Worm (Caenorhabditis elegans) whole organism, L3 larva: ENCODE data around the gene F11A5.5.

ENCODE experiments used
- R02D3.7 ChIP-seq: fragments of 150-350 bp; optimal IDR thresholded peaks from 2 replicates; lab custom pipeline; 2014; ENCODE audit warnings: missing biosample characterization, missing genetic modification characterization
- ZK546.5 ChIP-seq: sonication (generic microtip); optimal IDR thresholded peaks from 2 replicates; lab custom pipeline; 2017; ENCODE audit warnings: missing biosample characterization, missing genetic modification characterization
- aly-2 ChIP-seq: fragments of 150-350 bp; optimal IDR thresholded peaks from 2 replicates; lab custom pipeline; 2014; ENCODE audit warnings: missing biosample characterization, missing genetic modification characterization
- ama-1 ChIP-seq: fragments of 150-350 bp; optimal IDR thresholded peaks from 2 replicates; lab custom pipeline; 2018
- ceh-16 ChIP-seq: sonication (generic microtip); optimal IDR thresholded peaks from 2 replicates; lab custom pipeline; 2017; ENCODE audit warnings: missing biosample characterization, missing genetic modification characterization
- ceh-28 ChIP-seq: fragments of 150-350 bp; optimal IDR thresholded peaks from 2 replicates; lab custom pipeline; 2014; ENCODE audit warnings: missing biosample characterization, missing genetic modification reagents, missing genetic modification characterization
- ceh-82 ChIP-seq: fragments of 150-350 bp; optimal IDR thresholded peaks from 2 replicates; lab custom pipeline; 2014; ENCODE audit warnings: missing biosample characterization, missing genetic modification characterization
- ceh-9 ChIP-seq: sonication (generic microtip); optimal IDR thresholded peaks from 2 replicates; lab custom pipeline; 2018; ENCODE audit warnings: missing biosample characterization, missing genetic modification characterization
- egl-27 ChIP-seq: sonication (generic microtip); optimal IDR thresholded peaks from 4 replicates; lab custom pipeline; 2017; ENCODE audit warnings: missing biosample characterization, missing genetic modification reagents, missing genetic modification characterization
- egl-5 ChIP-seq: fragments of 150-350 bp; optimal IDR thresholded peaks from 2 replicates; lab custom pipeline; 2017; ENCODE audit warnings: missing biosample characterization, missing genetic modification reagents, missing genetic modification characterization, inconsistent platforms
- elt-1 ChIP-seq: fragments of 150-350 bp; optimal IDR thresholded peaks from 2 replicates; lab custom pipeline; 2014; ENCODE audit warnings: missing biosample characterization, missing genetic modification characterization
- elt-3 ChIP-seq, 3 experiments: fragments of 150-350 bp in 1 of 3; sonication (generic microtip) in 2 of 3; optimal IDR thresholded peaks; 2 replicates in 2 of 3; 4 replicates in 1 of 3; lab custom pipeline; 2014 to 2017; ENCODE audit warnings: missing biosample characterization in 3 of 3, missing genetic modification characterization in 3 of 3
- eor-1 ChIP-seq, 2 experiments: fragments of 150-350 bp; optimal IDR thresholded peaks; 2 replicates each; lab custom pipeline; 2014 to 2018; ENCODE audit warnings: missing biosample characterization in 2 of 2, missing genetic modification characterization in 2 of 2
- fkh-10 ChIP-seq: sonication (generic microtip); optimal IDR thresholded peaks from 2 replicates; lab custom pipeline; 2017; ENCODE audit warnings: missing biosample characterization, missing genetic modification reagents, missing genetic modification characterization
- fkh-2 ChIP-seq: fragments of 150-350 bp; optimal IDR thresholded peaks from 2 replicates; lab custom pipeline; 2014; ENCODE audit warnings: missing biosample characterization, missing genetic modification reagents, missing genetic modification characterization
- fos-1 ChIP-seq: fragments of 150-350 bp; optimal IDR thresholded peaks from 2 replicates; lab custom pipeline; 2014; ENCODE audit warnings: missing biosample characterization, missing genetic modification characterization
- hmg-11 ChIP-seq: sonication (generic microtip); optimal IDR thresholded peaks from 2 replicates; lab custom pipeline; 2016; ENCODE audit warnings: missing genetic modification characterization, missing compliant biosample characterization
- jun-1 ChIP-seq: fragments of 150-350 bp; optimal IDR thresholded peaks from 2 replicates; lab custom pipeline; 2014; ENCODE audit warnings: missing biosample characterization, missing genetic modification reagents, missing genetic modification characterization
- lin-15B ChIP-seq: fragments of 150-350 bp; optimal IDR thresholded peaks from 2 replicates; lab custom pipeline; 2014; ENCODE audit warnings: missing biosample characterization, missing genetic modification characterization
- lsy-12 ChIP-seq: sonication (generic microtip); optimal IDR thresholded peaks from 2 replicates; lab custom pipeline; 2016; ENCODE audit warnings: mild to moderate bottlenecking, missing genetic modification characterization, missing compliant biosample characterization
- nfya-1 ChIP-seq: sonication (generic microtip); optimal IDR thresholded peaks from 2 replicates; lab custom pipeline; 2017; ENCODE audit warnings: missing genetic modification characterization, mild to moderate bottlenecking, missing compliant biosample characterization, antibody characterized with exemption, moderate library complexity; ENCODE audit not compliant: insufficient read depth
- nhr-11 ChIP-seq: fragments of 150-350 bp; optimal IDR thresholded peaks from 2 replicates; lab custom pipeline; 2014; ENCODE audit warnings: missing biosample characterization, missing genetic modification characterization
- nhr-12 ChIP-seq: fragments of 150-350 bp; optimal IDR thresholded peaks from 2 replicates; lab custom pipeline; 2014; ENCODE audit warnings: missing biosample characterization, missing genetic modification characterization
- nhr-23 ChIP-seq: fragments of 150-350 bp; optimal IDR thresholded peaks from 2 replicates; lab custom pipeline; 2014; ENCODE audit warnings: missing biosample characterization, missing genetic modification reagents, missing genetic modification characterization
- nhr-25 ChIP-seq: sonication (generic microtip); optimal IDR thresholded peaks from 2 replicates; lab custom pipeline; 2017; ENCODE audit warnings: missing biosample characterization, missing genetic modification characterization
- nhr-43 ChIP-seq: sonication (generic microtip); optimal IDR thresholded peaks from 2 replicates; lab custom pipeline; 2016; ENCODE audit warnings: mild to moderate bottlenecking, missing genetic modification characterization, missing compliant biosample characterization; ENCODE audit not compliant: poor library complexity, severe bottlenecking
- nhr-76 ChIP-seq: fragments of 150-350 bp; sonication (generic microtip); optimal IDR thresholded peaks from 5 replicates; lab custom pipeline; 2014; ENCODE audit warnings: missing biosample characterization, missing genetic modification characterization
- nhr-77 ChIP-seq: fragments of 150-350 bp; optimal IDR thresholded peaks from 2 replicates; lab custom pipeline; 2014; ENCODE audit warnings: missing biosample characterization, missing genetic modification characterization
- sea-2 ChIP-seq: fragments of 150-350 bp; sonication (generic microtip); optimal IDR thresholded peaks from 4 replicates; lab custom pipeline; 2014; ENCODE audit warnings: missing biosample characterization, missing genetic modification reagents, missing genetic modification characterization
- skn-1 ChIP-seq: fragments of 150-350 bp; optimal IDR thresholded peaks from 2 replicates; lab custom pipeline; 2014; ENCODE audit warnings: missing biosample characterization, missing genetic modification characterization
- snpc-4 ChIP-seq: fragments of 150-350 bp; optimal IDR thresholded peaks from 2 replicates; lab custom pipeline; 2014; ENCODE audit warnings: missing biosample characterization, missing genetic modification characterization
- tbx-2 ChIP-seq: sonication (generic microtip); optimal IDR thresholded peaks from 2 replicates; lab custom pipeline; 2016; ENCODE audit warnings: mild to moderate bottlenecking, missing genetic modification characterization, missing compliant biosample characterization
- unc-39 ChIP-seq: sonication (generic microtip); optimal IDR thresholded peaks from 4 replicates; lab custom pipeline; 2017; ENCODE audit warnings: missing biosample characterization, missing genetic modification characterization
- unc-62 ChIP-seq: fragments of 150-350 bp; sonication (generic microtip); optimal IDR thresholded peaks from 4 replicates; lab custom pipeline; 2014; ENCODE audit warnings: missing biosample characterization, missing genetic modification reagents, missing genetic modification characterization
- zag-1 ChIP-seq: fragments of 150-350 bp; optimal IDR thresholded peaks from 2 replicates; lab custom pipeline; 2014; ENCODE audit warnings: missing biosample characterization, missing genetic modification characterization
- ztf-11 ChIP-seq: fragments of 150-350 bp; optimal IDR thresholded peaks from 2 replicates; lab custom pipeline; 2014; ENCODE audit warnings: missing biosample characterization, missing genetic modification characterization
- ztf-4 ChIP-seq: fragments of 150-350 bp; optimal IDR thresholded peaks from 2 replicates; lab custom pipeline; 2014; ENCODE audit warnings: missing biosample characterization, missing genetic modification characterization

F11A5.5 gene

DNA sequence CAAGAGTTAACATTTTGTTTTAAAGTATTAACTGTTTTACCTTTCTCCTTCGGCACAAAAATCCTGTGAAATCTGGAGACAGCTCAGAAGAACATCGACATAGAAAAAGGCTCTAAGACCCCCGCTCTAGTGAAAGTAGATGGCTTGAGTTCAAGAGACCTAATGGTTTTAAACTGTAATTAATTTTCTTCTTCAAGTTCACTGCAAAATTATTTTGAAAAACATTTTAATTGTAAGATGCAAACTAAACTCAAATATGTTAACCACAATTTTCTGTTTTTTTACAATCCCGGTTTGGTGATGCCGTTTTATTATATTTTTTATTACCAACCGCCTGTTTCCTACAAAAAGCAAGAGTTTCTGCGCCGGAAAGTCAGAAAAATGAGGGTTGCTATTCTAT is 35.5 kb downstream of the F11A5.5 start, which contains the start of gene clec-233:
Gene clec-233 (plus strand): TSS at position 301 of the 400 bp plus-strand sequence.
- TF ChIP-seq ztf-11 (tag; lab: Kevin White, UChicago) = no peak
- no peak for TF ChIP-seq ztf-4 (tag; lab: Kevin White, UChicago)
- no peak for TF ChIP-seq nhr-76
- no peak for TF ChIP-seq ceh-9
- no peak for TF ChIP-seq egl-27 (tag; lab: Kevin White, UChicago)
- no peak for TF ChIP-seq nhr-77 (tag; lab: Kevin White, UChicago)
- TF ChIP-seq fkh-10 = no peak
- TF ChIP-seq aly-2 (tag; lab: Kevin White, UChicago) = no peak
- TF ChIP-seq ZK546.5 (tag; lab: Kevin White, UChicago) = no peak
- TF ChIP-seq ceh-28 = no peak
- TF ChIP-seq lin-15B = no peak
- TF ChIP-seq skn-1 (tag; lab: Kevin White, UChicago) = no peak
- TF ChIP-seq egl-5 (tag; lab: Kevin White, UChicago) = no peak
- no peak for TF ChIP-seq zag-1
- TF ChIP-seq R02D3.7 (tag; lab: Kevin White, UChicago) = no peak
- no peak for TF ChIP-seq jun-1 (tag; lab: Kevin White, UChicago)
- no peak for TF ChIP-seq nhr-23
- no peak for TF ChIP-seq ama-1 (lab: Kevin White, UChicago)
- no peak for TF ChIP-seq nhr-11 (tag; lab: Kevin White, UChicago)
- no peak for TF ChIP-seq sea-2 (GFP tag; lab: Kevin White, UChicago)
- TF ChIP-seq, all 47 proteins: peak for 0

ce11 chrV:16235135-16235534 is 37.0 kb downstream of the F11A5.5 start, which contains the start of gene F21H7.3:
F21H7.3 (minus strand) TSS chrV:16235235.
- no peak for TF ChIP-seq tbx-2 (tag; lab: Kevin White, UChicago)
- no peak for TF ChIP-seq hmg-11
- TF ChIP-seq ztf-11 (tag; lab: Kevin White, UChicago) = no peak
- no peak for TF ChIP-seq nhr-25
- no peak for TF ChIP-seq ama-1 (lab: Kevin White, UChicago)
- no peak for TF ChIP-seq jun-1 (tag; lab: Kevin White, UChicago)
- TF ChIP-seq nhr-43 (tag; lab: Kevin White, UChicago) = no peak
- TF ChIP-seq aly-2 (tag; lab: Kevin White, UChicago) = no peak
- TF ChIP-seq ceh-82 = no peak
- TF ChIP-seq elt-1 (tag; lab: Kevin White, UChicago) = no peak
- no peak for TF ChIP-seq fkh-2 (tag; lab: Kevin White, UChicago)
- TF ChIP-seq nfya-1 = no peak
- no peak for TF ChIP-seq R02D3.7 (tag; lab: Kevin White, UChicago)
- no peak for TF ChIP-seq zag-1
- TF ChIP-seq nhr-76 = no peak
- no peak for TF ChIP-seq elt-3 (tag; optimal IDR thresholded peaks at IDR 0.05; lab: Kevin White, UChicago)
- TF ChIP-seq nhr-23 = no peak
- TF ChIP-seq ceh-16 (tag; lab: Kevin White, UChicago) = no peak
- TF ChIP-seq, all 47 proteins: peak for 0

- TF ChIP-seq unc-62 = no peak
- TF ChIP-seq egl-5 (tag; lab: Kevin White, UChicago) = no peak
- TF ChIP-seq ceh-82 = no peak
- TF ChIP-seq nhr-77 (tag; lab: Kevin White, UChicago) = no peak
- no peak for TF ChIP-seq lin-15B
- no peak for TF ChIP-seq ztf-4 (tag; lab: Kevin White, UChicago)
- no peak for TF ChIP-seq ceh-16 (tag; lab: Kevin White, UChicago)
Measured at ce11 chrV:16235647-16236046, 37.5 kb downstream of the F11A5.5 start, which contains the start of gene srh-98. srh-98 (minus strand) TSS chrV:16235747.

DNA sequence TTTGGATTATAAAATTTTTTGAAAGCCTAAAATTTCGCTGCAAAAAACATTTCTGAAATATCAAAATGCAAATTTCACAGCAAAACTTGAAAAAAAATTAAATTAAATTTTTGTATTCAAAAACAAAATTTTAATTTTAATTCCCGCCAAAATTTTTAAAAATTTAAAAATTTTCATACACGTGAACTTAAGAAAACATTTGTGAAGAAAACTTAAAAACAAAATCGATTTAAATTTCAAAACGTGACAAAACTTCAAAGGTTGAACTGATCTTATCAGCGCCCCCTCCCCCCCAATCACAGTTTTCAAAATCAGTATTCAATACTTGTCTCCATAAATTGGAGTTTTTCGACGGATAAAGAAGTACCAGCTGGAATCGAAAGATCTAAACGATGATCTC is 39.1 kb downstream of the F11A5.5 start, which contains the start of gene F21H7.5:
Gene F21H7.5 (plus strand): TSS at position 301 of the 400 bp plus-strand sequence.
- TF ChIP-seq ama-1 (lab: Kevin White, UChicago) (no peak), lin-15B (no peak), tbx-2 (tag; lab: Kevin White, UChicago) (no peak), sea-2 (GFP tag; lab: Kevin White, UChicago) (no peak), eor-1 (tag; optimal IDR thresholded peaks at IDR 0.05; lab: Kevin White, UChicago) (no peak), nhr-23 (no peak), lsy-12 (tag; lab: Kevin White, UChicago) (no peak), nhr-11 (tag; lab: Kevin White, UChicago) (no peak), ztf-4 (tag; lab: Kevin White, UChicago) (no peak), egl-5 (tag; lab: Kevin White, UChicago) (no peak), nfya-1 (no peak), jun-1 (tag; lab: Kevin White, UChicago) (no peak), fos-1 (tag; lab: Kevin White, UChicago) (no peak), unc-62 (no peak), ceh-16 (tag; lab: Kevin White, UChicago) (no peak), elt-1 (tag; lab: Kevin White, UChicago) (no peak), nhr-12 (tag; lab: Kevin White, UChicago) (no peak), unc-39 (tag; lab: Kevin White, UChicago) (no peak), fkh-10 (no peak), snpc-4 (no peak)
